Fruit fly (Drosophila melanogaster): ENCODE measurements around the gene CG15293.

CG15293 gene

dm6 chr2L:14136197-14136596 is 26.9 kb upstream of the CG15293 start (continued):
- TF ChIP-seq Dip3 (GFP tag; optimal IDR thresholded peaks at IDR 0.05) (no peak), caup (GFP tag; optimal IDR thresholded peaks at IDR 0.05; ENCODE audit: severe bottlenecking) (no peak), TFAM (GFP tag; optimal IDR thresholded peaks at IDR 0.05) (no peak), slou (GFP tag; optimal IDR thresholded peaks at IDR 0.05) (no peak), CG33557 (GFP tag; optimal IDR thresholded peaks at IDR 0.05) (no peak), CG13424 (tag; optimal IDR thresholded peaks at IDR 0.05) (no peak), Ets65A (GFP tag) (no peak), crol (GFP tag; IDR thresholded peaks at IDR 0.05) (0 out of 2 replicates have a peak, but pooled peaks have one; percentile 30), ATbp (GFP tag; optimal IDR thresholded peaks at IDR 0.05) (no peak), crc (GFP tag; optimal IDR thresholded peaks at IDR 0.05) (no peak), CG12659 (GFP tag; optimal IDR thresholded peaks at IDR 0.05) (no peak), CG4282 (GFP tag; optimal IDR thresholded peaks at IDR 0.05) (no peak), klu (GFP tag; IDR thresholded peaks at IDR 0.05) (no peak), Oaz (GFP tag; IDR thresholded peaks at IDR 0.05) (no peak), tap (tag; optimal IDR thresholded peaks at IDR 0.05) (no peak), H2.0 (GFP tag; IDR thresholded peaks at IDR 0.05) (no peak), Lhr (GFP tag; optimal IDR thresholded peaks at IDR 0.05) (no peak), hb (GFP tag; IDR thresholded peaks at IDR 0.05; ENCODE audit: partially characterized antibody) (no peak), CG10267 (tag; optimal IDR thresholded peaks at IDR 0.05) (no peak), Side (GFP tag; optimal IDR thresholded peaks at IDR 0.05) (no peak), row (GFP tag; IDR thresholded peaks at IDR 0.05) (no peak)

DNA sequence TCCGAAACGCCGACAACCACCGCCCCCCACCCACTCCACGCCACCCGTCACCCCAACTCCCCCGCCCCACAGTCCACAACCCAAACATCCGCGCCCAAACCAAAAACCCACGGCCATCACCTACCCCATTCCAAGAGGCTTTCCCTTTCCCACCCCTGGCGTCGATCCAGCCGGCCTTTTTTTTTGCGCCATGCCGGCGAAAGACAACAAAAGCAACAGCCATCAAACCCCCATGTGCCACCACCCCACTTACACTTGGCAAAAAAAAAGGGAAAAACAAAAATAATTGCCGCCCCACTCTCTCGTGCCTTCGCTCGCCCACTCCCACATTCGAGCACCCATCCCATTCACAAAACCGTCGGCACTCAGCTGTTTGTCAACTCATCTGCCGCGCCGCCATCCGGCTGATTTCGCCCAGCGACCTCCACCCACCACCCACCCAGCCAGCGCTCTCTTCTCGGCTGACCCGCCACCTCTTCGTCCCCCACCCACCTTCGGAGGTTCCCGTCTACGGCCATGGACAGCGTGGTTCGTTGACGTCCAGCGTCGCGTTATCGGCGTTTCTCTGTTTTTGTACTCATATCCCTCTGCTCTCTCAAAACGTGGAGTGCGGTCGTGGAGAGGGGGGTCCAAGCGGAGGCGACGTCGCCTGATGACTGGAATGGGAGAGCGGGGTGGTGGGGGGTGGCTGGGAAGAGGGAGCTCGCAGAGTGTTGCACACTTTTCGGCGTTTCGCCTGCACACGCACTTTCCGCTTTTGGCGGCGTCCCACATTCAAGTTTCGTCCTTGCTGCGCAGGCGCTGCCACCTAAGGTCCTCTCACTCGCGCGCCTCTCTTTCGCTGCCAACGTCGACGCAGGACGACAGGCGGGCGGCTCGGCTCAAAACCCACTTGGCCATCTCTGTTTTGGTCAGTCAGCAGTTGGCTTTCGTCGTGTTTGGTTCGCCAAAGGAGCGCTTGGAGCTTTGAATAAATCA is 24.6 kb upstream of the CG15293 start:
- TF ChIP-seq bbx (GFP tag; IDR thresholded peaks at IDR 0.05; ENCODE audit: partially characterized antibody) (no peak), da (GFP tag; optimal IDR thresholded peaks at IDR 0.05) (no peak), CG17568 (GFP tag; optimal IDR thresholded peaks at IDR 0.05) (no peak), abd-A (tag; optimal IDR thresholded peaks at IDR 0.05) (peak; percentile 91), CG10543 (GFP tag; optimal IDR thresholded peaks at IDR 0.05) (peak; percentile 39), Sry-β (GFP tag; optimal IDR thresholded peaks at IDR 0.05) (no peak), Adf1 (GFP tag; IDR thresholded peaks at IDR 0.05) (peak; percentile 86), ato (GFP tag; IDR thresholded peaks at IDR 0.05; ENCODE audit: partially characterized antibody) (no peak), Sox102F (GFP tag; optimal IDR thresholded peaks at IDR 0.05) (no peak), Deaf1 (tag; optimal IDR thresholded peaks at IDR 0.05) (peak; percentile 67), ara (GFP tag; IDR thresholded peaks at IDR 0.05) (no peak), Dip3 (GFP tag; optimal IDR thresholded peaks at IDR 0.05) (no peak), Trl (optimal IDR thresholded peaks at IDR 0.05) (peak; percentile 23 to 30), Trl (GFP tag; optimal IDR thresholded peaks at IDR 0.05) (no peak), amos (GFP tag; IDR thresholded peaks at IDR 0.05; ENCODE audit: partially characterized antibody) (0 out of 2 replicates have a peak, but pooled peaks have one; percentile 9), chinmo (GFP tag; IDR thresholded peaks at IDR 0.05; ENCODE audit: partially characterized antibody) (0 out of 4 replicates have a peak, but pooled peaks have one; percentile 17), CG7372 (GFP tag; IDR thresholded peaks at IDR 0.05) (no peak), scrt (GFP tag; optimal IDR thresholded peaks at IDR 0.05) (peak; percentile 82), crol (GFP tag; IDR thresholded peaks at IDR 0.05) (peak; percentile 94), sqz (GFP tag; optimal IDR thresholded peaks at IDR 0.05) (peak; percentile 90), lab (GFP tag; optimal IDR thresholded peaks at IDR 0.05) (no peak), CG18599 (GFP tag; optimal IDR thresholded peaks at IDR 0.05) (peak; percentile 61), ken (GFP tag; IDR thresholded peaks at IDR 0.05) (no peak), ewg (GFP tag; optimal IDR thresholded peaks at IDR 0.05) (peak; percentile 92), nom (GFP tag; optimal IDR thresholded peaks at IDR 0.05) (peak; percentile 11), crp (GFP tag; optimal IDR thresholded peaks at IDR 0.05) (peak in 1 of 2 experiments; percentile 27)
